Fruit fly (Drosophila melanogaster) whole organism, adult: ENCODE data around the gene CG9933.

Source experiments
- CG12768 ChIP-seq: fragments of 200-800 bp; sonication (Bioruptor generic); optimal IDR thresholded peaks from 2 replicates; lab custom pipeline; 2017; ENCODE audit warnings: missing biosample characterization, missing genetic modification characterization, mild to moderate bottlenecking, moderate library complexity, missing genetic modification reagents
- CG1620 ChIP-seq: fragments of 200-800 bp; sonication (Bioruptor generic); optimal IDR thresholded peaks from 2 replicates; lab custom pipeline; 2016; ENCODE audit warnings: missing biosample characterization, missing genetic modification characterization
- CG7045 ChIP-seq: fragments of 200-800 bp; sonication (Bioruptor generic); optimal IDR thresholded peaks from 2 replicates; lab custom pipeline; 2017; ENCODE audit warnings: missing biosample characterization, mild to moderate bottlenecking, missing genetic modification characterization
- CG7101 ChIP-seq: fragments of 200-800 bp; sonication (Bioruptor generic); optimal IDR thresholded peaks from 2 replicates; lab custom pipeline; 2018; ENCODE audit warnings: missing biosample characterization, mild to moderate bottlenecking, missing genetic modification characterization, moderate library complexity
- Hr96 ChIP-seq: fragments of 200-800 bp; sonication (Bioruptor generic); optimal IDR thresholded peaks from 2 replicates; lab custom pipeline; 2016; ENCODE audit warnings: missing biosample characterization, missing genetic modification characterization
- bab1 ChIP-seq: fragments of 200-800 bp; sonication (Bioruptor generic); optimal IDR thresholded peaks from 3 replicates; lab custom pipeline; 2019; ENCODE audit warnings: missing biosample characterization, mild to moderate bottlenecking, missing genetic modification characterization, moderate library complexity
- cic ChIP-seq: fragments of 200-800 bp; sonication (Bioruptor generic); optimal IDR thresholded peaks from 2 replicates; lab custom pipeline; 2017; ENCODE audit warnings: missing biosample characterization, mild to moderate bottlenecking, missing genetic modification characterization, moderate library complexity
- kay ChIP-seq: fragments of 200-800 bp; sonication (Bioruptor generic); peaks from one replicate; lab custom pipeline; 2016; ENCODE audit warnings: missing biosample characterization, missing genetic modification characterization, borderline replicate concordance
- ovo ChIP-seq: fragments of 200-800 bp; sonication (Bioruptor generic); optimal IDR thresholded peaks from 2 replicates; lab custom pipeline; 2016; ENCODE audit warnings: missing biosample characterization, missing genetic modification characterization

dm6 chr2L:13003659-13004058 lies 17.5 kb downstream of the CG9933 start:
- TF ChIP-seq cic (GFP tag; lab: Kevin White, UChicago) (no peak), Hr96 (GFP tag; lab: Kevin White, UChicago) (no peak), ovo (GFP tag; lab: Kevin White, UChicago) (no peak), CG7045 (no peak), CG1620 (no peak), CG12768 (GFP tag; lab: Kevin White, UChicago) (no peak), CG7101 (tag; lab: Kevin White, UChicago) (no peak), kay (GFP tag; lab: Kevin White, UChicago) (no peak), bab1 (GFP tag; lab: Kevin White, UChicago) (no peak)
